Worm (Caenorhabditis elegans): Measurements from ENCODE around the gene alh-4.

DNA sequence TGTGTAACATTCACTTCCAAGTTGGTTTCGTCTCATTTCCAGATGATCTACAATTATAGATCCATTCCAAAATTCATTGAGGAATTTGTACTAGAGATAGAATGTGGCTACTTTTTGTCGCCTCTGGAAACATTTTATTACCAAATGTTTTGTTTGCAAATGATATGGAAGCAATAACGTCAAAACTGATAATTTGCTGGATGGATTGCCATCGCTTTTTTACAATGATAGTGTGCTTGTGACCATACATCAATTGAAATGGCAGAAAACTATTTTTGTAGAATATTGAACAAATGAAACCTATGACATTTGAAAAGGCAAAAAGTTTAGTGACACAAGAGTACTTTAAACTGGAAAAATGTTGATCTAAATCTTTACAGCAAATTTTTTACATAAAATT is 15.3 kb downstream of the alh-4 start:
- TF ChIP-seq mdl-1 (tag; optimal IDR thresholded peaks at IDR 0.05): no peak
- TF ChIP-seq nhr-77 (tag; optimal IDR thresholded peaks at IDR 0.05): no peak
- TF ChIP-seq nhr-11 (tag; optimal IDR thresholded peaks at IDR 0.05): no peak
